Fruit fly (Drosophila melanogaster): ENCODE measurements around the gene ear.
A peak's percentile ranks its signal among the peaks of the same experiment; 100 is the strongest.

Gene ear

DNA sequence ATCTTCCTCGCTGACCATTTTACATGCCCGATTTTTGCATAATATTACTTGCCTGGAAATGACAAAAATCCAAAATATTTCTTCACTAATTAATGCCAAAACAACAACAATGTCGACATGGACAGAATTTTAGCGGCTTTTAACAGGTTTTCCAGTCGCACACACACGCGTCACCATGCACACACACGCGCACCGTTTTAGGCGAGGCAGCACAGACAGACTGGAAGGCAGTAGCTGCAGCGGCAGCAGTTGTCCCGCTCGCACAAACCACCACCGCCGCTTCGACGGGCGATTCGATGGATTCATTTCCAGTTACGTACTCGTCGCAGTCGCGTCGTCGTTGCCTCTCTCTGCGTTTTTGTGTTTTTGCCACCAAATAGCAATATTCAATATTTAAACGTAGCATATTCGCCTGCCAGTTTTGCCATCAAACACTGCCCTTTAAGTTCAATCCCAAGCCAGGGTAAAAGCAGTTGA, 29.9 kb upstream of the ear start, which contains the start of gene CG45218 (continued):
- TF ChIP-seq bbx (GFP tag; IDR thresholded peaks at IDR 0.05; ENCODE audit: partially characterized antibody) = no peak
- no peak for TF ChIP-seq CG13123 (GFP tag; optimal IDR thresholded peaks at IDR 0.05)
- TF ChIP-seq ind (GFP tag; optimal IDR thresholded peaks at IDR 0.05) = no peak
- no peak for TF ChIP-seq Abd-B (GFP tag; optimal IDR thresholded peaks at IDR 0.05)
- TF ChIP-seq hb (GFP tag; IDR thresholded peaks at IDR 0.05; ENCODE audit: partially characterized antibody) = no peak
- TF ChIP-seq Poxn (GFP tag; IDR thresholded peaks at IDR 0.05) = no peak
- no peak for TF ChIP-seq chinmo (GFP tag; IDR thresholded peaks at IDR 0.05; ENCODE audit: partially characterized antibody)
- TF ChIP-seq nerfin-1 (tag; optimal IDR thresholded peaks at IDR 0.05) = no peak
- TF ChIP-seq lab (GFP tag; optimal IDR thresholded peaks at IDR 0.05) = peak; percentile 39
- no peak for TF ChIP-seq CG17385 (GFP tag; optimal IDR thresholded peaks at IDR 0.05)
- TF ChIP-seq rib (GFP tag; IDR thresholded peaks at IDR 0.05) = no peak
- TF ChIP-seq CG1529 (GFP tag; optimal IDR thresholded peaks at IDR 0.05) = no peak
- TF ChIP-seq Sox100B (GFP tag; optimal IDR thresholded peaks at IDR 0.05) = no peak
- no peak for TF ChIP-seq lmd (GFP tag; IDR thresholded peaks at IDR 0.05)
- no peak for TF ChIP-seq ci (GFP tag; IDR thresholded peaks at IDR 0.05)
- TF ChIP-seq Doc2 (GFP tag; IDR thresholded peaks at IDR 0.05) = no peak
- no peak for TF ChIP-seq tap (tag; optimal IDR thresholded peaks at IDR 0.05)
- no peak for TF ChIP-seq Hmr (GFP tag; optimal IDR thresholded peaks at IDR 0.05)
- TF ChIP-seq Lpt (GFP tag; optimal IDR thresholded peaks at IDR 0.05) = no peak
- TF ChIP-seq so (GFP tag; IDR thresholded peaks at IDR 0.05) = no peak
- no peak for TF ChIP-seq CG14014 (GFP tag; IDR thresholded peaks at IDR 0.05)
- no peak for TF ChIP-seq CG4282 (GFP tag; optimal IDR thresholded peaks at IDR 0.05)
- TF ChIP-seq esg (GFP tag; conservative IDR thresholded peaks at IDR 0.05) = no peak
- no peak for TF ChIP-seq prd (optimal IDR thresholded peaks at IDR 0.05)
- TF ChIP-seq prd (GFP tag; IDR thresholded peaks at IDR 0.05) = no peak
- no peak for TF ChIP-seq CG33213 (GFP tag; optimal IDR thresholded peaks at IDR 0.05)
- no peak for TF ChIP-seq yki (optimal IDR thresholded peaks at IDR 0.05)
- TF ChIP-seq tgo (GFP tag; IDR thresholded peaks at IDR 0.05) = no peak
- TF ChIP-seq Scr (GFP tag; IDR thresholded peaks at IDR 0.05; ENCODE audit: partially characterized antibody) = no peak
- TF ChIP-seq zf30C (GFP tag; optimal IDR thresholded peaks at IDR 0.05) = no peak
- TF ChIP-seq nom (GFP tag; optimal IDR thresholded peaks at IDR 0.05) = no peak
- peak; percentile 54 for TF ChIP-seq CG18599 (GFP tag; optimal IDR thresholded peaks at IDR 0.05)
- TF ChIP-seq Gug (GFP tag; IDR thresholded peaks at IDR 0.05) = no peak
- TF ChIP-seq ac (GFP tag; optimal IDR thresholded peaks at IDR 0.05) = no peak
- no peak for TF ChIP-seq C15 (GFP tag; IDR thresholded peaks at IDR 0.05)
- peak; percentile 62 for TF ChIP-seq mirr (GFP tag; optimal IDR thresholded peaks at IDR 0.05)
- peak; percentile 12 for TF ChIP-seq gcm2 (GFP tag; optimal IDR thresholded peaks at IDR 0.05)
- peak; percentile 0 for TF ChIP-seq corto (GFP tag; optimal IDR thresholded peaks at IDR 0.05)
- no peak for TF ChIP-seq CG10274 (GFP tag; optimal IDR thresholded peaks at IDR 0.05)
- peak; percentile 4 for TF ChIP-seq CG3281 (GFP tag; optimal IDR thresholded peaks at IDR 0.05)
- no peak for TF ChIP-seq jigr1 (GFP tag; IDR thresholded peaks at IDR 0.05)
- TF ChIP-seq ap (GFP tag; IDR thresholded peaks at IDR 0.05) = no peak
- TF ChIP-seq Ravus (GFP tag; IDR thresholded peaks at IDR 0.05) = no peak
- TF ChIP-seq Sry-β (GFP tag; optimal IDR thresholded peaks at IDR 0.05) = no peak
- no peak for TF ChIP-seq BtbVII (GFP tag; optimal IDR thresholded peaks at IDR 0.05)
- TF ChIP-seq al (GFP tag; IDR thresholded peaks at IDR 0.05) = no peak
- TF ChIP-seq Hr39 (optimal IDR thresholded peaks at IDR 0.05) = no peak
- TF ChIP-seq CG31441 (GFP tag; IDR thresholded peaks at IDR 0.05) = no peak
- no peak for TF ChIP-seq B-H1 (GFP tag; IDR thresholded peaks at IDR 0.05)
- no peak for TF ChIP-seq CG10209 (GFP tag; optimal IDR thresholded peaks at IDR 0.05)
- TF ChIP-seq CG10267 (tag; optimal IDR thresholded peaks at IDR 0.05) = no peak
- no peak for TF ChIP-seq CG12236 (GFP tag; optimal IDR thresholded peaks at IDR 0.05)
- no peak for TF ChIP-seq phol (tag; optimal IDR thresholded peaks at IDR 0.05)
